Worm (Caenorhabditis elegans): ENCODE data around the gene T22G5.1.
A peak's percentile ranks its signal among the peaks of the same experiment; 100 is the strongest.

T22G5.1 gene

ce11 chrV:13907557-13908104 is 31.0 kb downstream of the T22G5.1 start (continued):
- TF ChIP-seq ZK546.5 (tag; optimal IDR thresholded peaks at IDR 0.05) (no peak), ceh-20 (GFP tag; IDR thresholded peaks at IDR 0.05) (no peak), hif-1 (tag; optimal IDR thresholded peaks at IDR 0.05) (peak in 1 of 2 experiments; percentile 39), lin-13 (GFP tag; optimal IDR thresholded peaks at IDR 0.05) (no peak), tag-97 (GFP tag; IDR thresholded peaks at IDR 0.05) (no peak), vab-7 (GFP tag; IDR thresholded peaks at IDR 0.05) (no peak), jun-1 (tag; optimal IDR thresholded peaks at IDR 0.05) (no peak), T26A8.4 (GFP tag; IDR thresholded peaks at IDR 0.05) (peak; percentile 90), mdt-29 (GFP tag; IDR thresholded peaks at IDR 0.05) (peak; percentile 69; the same call in 1 of the 2 replicates), Y105C5A.15 (GFP tag; IDR thresholded peaks at IDR 0.05) (no peak), rbr-2 (tag; optimal IDR thresholded peaks at IDR 0.05) (no peak), ztf-7 (tag; optimal IDR thresholded peaks at IDR 0.05) (no peak), duxl-1 (tag; optimal IDR thresholded peaks at IDR 0.05; ENCODE audit: poor library complexity) (peak; percentile 65), ztf-11 (tag; optimal IDR thresholded peaks at IDR 0.05) (no peak), aly-2 (tag; optimal IDR thresholded peaks at IDR 0.05) (no peak), cey-2 (tag; optimal IDR thresholded peaks at IDR 0.05; ENCODE audit: borderline replicate concordance, insufficient read depth) (no peak), nhr-42 (GFP tag; IDR thresholded peaks at IDR 0.05) (peak; percentile 27; the same call in 1 of the 2 replicates), F49E8.2 (tag; optimal IDR thresholded peaks at IDR 0.05; ENCODE audit: borderline replicate concordance) (no peak), hlh-30 (tag; optimal IDR thresholded peaks at IDR 0.05; ENCODE audit: insufficient read depth) (peak; percentile 4), mes-2 (tag; optimal IDR thresholded peaks at IDR 0.05; ENCODE audit: poor library complexity, severe bottlenecking) (peak; percentile 52), nhr-102 (tag; optimal IDR thresholded peaks at IDR 0.05) (peak; percentile 70), ces-1 (GFP tag; optimal IDR thresholded peaks at IDR 0.05) (no peak), lir-3 (tag; optimal IDR thresholded peaks at IDR 0.05) (no peak), ceh-62 (tag; optimal IDR thresholded peaks at IDR 0.05) (no peak), unc-39 (tag; optimal IDR thresholded peaks at IDR 0.05) (no peak), arid-1 (GFP tag; conservative IDR thresholded peaks at IDR 0.05) (peak; percentile 50; the same call in 1 of the 2 replicates), zip-11 (GFP tag; IDR thresholded peaks at IDR 0.05) (no peak), lsy-2 (tag; optimal IDR thresholded peaks at IDR 0.05) (peak; percentile 69 to 72), fos-1 (tag; optimal IDR thresholded peaks at IDR 0.05) (no peak), gei-8 (GFP tag; optimal IDR thresholded peaks at IDR 0.05) (no peak), spr-3 (GFP tag; optimal IDR thresholded peaks at IDR 0.05) (peak; percentile 32), php-3 (GFP tag; IDR thresholded peaks at IDR 0.05) (no peak), madf-5 (GFP tag; IDR thresholded peaks at IDR 0.05) (0 out of 4 replicates have a peak, but pooled peaks of 1 of the 2 experiments have one; percentile 52), hmg-1.1 (GFP tag; IDR thresholded peaks at IDR 0.05) (no peak; the same call in 1 of the 2 replicates), daf-16 (GFP tag; optimal IDR thresholded peaks at IDR 0.05) (peak in 1 of 2 experiments; percentile 1), daf-16 (tag; optimal IDR thresholded peaks at IDR 0.05) (peak; percentile 18), zfp-3 (GFP tag; conservative IDR thresholded peaks at IDR 0.05) (peak; percentile 98), nhr-41 (GFP tag; IDR thresholded peaks at IDR 0.05) (peak; percentile 42; the same call in 1 of the 2 replicates), nhr-76 (tag; optimal IDR thresholded peaks at IDR 0.05) (no peak), F26F4.8 (GFP tag; conservative IDR thresholded peaks at IDR 0.05) (no peak), F37D6.2 (tag; optimal IDR thresholded peaks at IDR 0.05) (no peak), mep-1 (tag; optimal IDR thresholded peaks at IDR 0.05) (peak; percentile 94), daf-19 (GFP tag; conservative IDR thresholded peaks at IDR 0.05) (no peak), hlh-11 (tag; optimal IDR thresholded peaks at IDR 0.05) (peak; percentile 70), ZK337.2 (GFP tag; IDR thresholded peaks at IDR 0.05) (no peak), pqm-1 (tag; optimal IDR thresholded peaks at IDR 0.05) (no peak), F44E2.7 (GFP tag; IDR thresholded peaks at IDR 0.05) (no peak), zag-1 (tag; optimal IDR thresholded peaks at IDR 0.05) (no peak), ceh-44 (GFP tag; IDR thresholded peaks at IDR 0.05) (no peak), tra-1 (GFP tag; IDR thresholded peaks at IDR 0.05) (peak; percentile 9; the same call in 1 of the 2 replicates), ama-1 (optimal IDR thresholded peaks at IDR 0.05) (no peak)

Measured in whole organism, L4 larva.